Fruit fly (Drosophila melanogaster) whole organism, prepupa: ENCODE data around the gene CG42390.

ENCODE experiments used
- Blimp-1 ChIP-seq: fragments of 200-800 bp; sonication (Bioruptor generic); optimal IDR thresholded peaks from 3 replicates; lab custom pipeline; 2017; ENCODE audit warnings: missing biosample characterization, missing genetic modification characterization, mild to moderate bottlenecking, moderate library complexity, missing genetic modification reagents
- CG10669 ChIP-seq: fragments of 200-800 bp; sonication (Bioruptor generic); optimal IDR thresholded peaks from 3 replicates; lab custom pipeline; 2018; ENCODE audit warnings: missing biosample characterization, mild to moderate bottlenecking, missing genetic modification characterization, moderate library complexity
- CG11294 ChIP-seq: fragments of 200-800 bp; sonication (Bioruptor generic); IDR thresholded peaks from 2 replicates; pipeline ENCODE4 v1.3.6; 2022; ENCODE audit warnings: missing biosample characterization, missing genetic modification characterization
- CG11762 ChIP-seq: fragments of 200-800 bp; sonication (Bioruptor generic); optimal IDR thresholded peaks from 3 replicates; lab custom pipeline; 2016; ENCODE audit warnings: missing biosample characterization, missing genetic modification characterization; ENCODE audit not compliant: insufficient read depth
- CG11902 ChIP-seq: fragments of 200-800 bp; sonication (Bioruptor generic); optimal IDR thresholded peaks from 3 replicates; lab custom pipeline; 2016; ENCODE audit warnings: missing biosample characterization, missing genetic modification characterization
- CG15336 ChIP-seq: fragments of 200-800 bp; sonication (Bioruptor generic); IDR thresholded peaks from 2 replicates; pipeline ENCODE4 v1.3.6; 2022; ENCODE audit warnings: missing biosample characterization, missing genetic modification characterization
- CG1621 ChIP-seq: fragments of 200-800 bp; sonication (Bioruptor generic); optimal IDR thresholded peaks from 3 replicates; lab custom pipeline; 2018; ENCODE audit warnings: missing biosample characterization, mild to moderate bottlenecking, missing genetic modification characterization
- CG16779 ChIP-seq: fragments of 200-800 bp; sonication (Bioruptor generic); optimal IDR thresholded peaks from 3 replicates; lab custom pipeline; 2017; ENCODE audit warnings: missing biosample characterization, mild to moderate bottlenecking, missing genetic modification characterization
- CG3032 ChIP-seq: fragments of 200-800 bp; optimal IDR thresholded peaks from 2 replicates; lab custom pipeline; 2019; ENCODE audit warnings: missing biosample characterization, mild to moderate bottlenecking, missing genetic modification characterization, moderate library complexity
- CG31627 ChIP-seq: fragments of 200-800 bp; sonication (Bioruptor generic); optimal IDR thresholded peaks from 3 replicates; lab custom pipeline; 2016; ENCODE audit warnings: missing biosample characterization, missing genetic modification characterization
- CG34406 ChIP-seq: fragments of 200-800 bp; sonication (Bioruptor generic); optimal IDR thresholded peaks from 3 replicates; lab custom pipeline; 2016; ENCODE audit warnings: missing biosample characterization, missing genetic modification characterization
- CG3919 ChIP-seq: fragments of 200-800 bp; sonication (Bioruptor generic); optimal IDR thresholded peaks from 3 replicates; lab custom pipeline; 2016; ENCODE audit warnings: missing biosample characterization, missing genetic modification characterization
- CG4318 ChIP-seq: fragments of 200-800 bp; sonication (Bioruptor generic); optimal IDR thresholded peaks from 3 replicates; lab custom pipeline; 2017; ENCODE audit warnings: missing biosample characterization, mild to moderate bottlenecking, missing genetic modification characterization
- CG6163 ChIP-seq: fragments of 200-800 bp; sonication (Bioruptor generic); IDR thresholded peaks from 3 replicates; pipeline ENCODE4 v1.3.6; 2022; ENCODE audit warnings: missing biosample characterization, missing genetic modification characterization
- CG6276 ChIP-seq: fragments of 200-800 bp; sonication (Bioruptor generic); optimal IDR thresholded peaks from 2 replicates; lab custom pipeline; 2017; ENCODE audit warnings: missing biosample characterization, mild to moderate bottlenecking, missing genetic modification characterization
- CG6808 ChIP-seq: fragments of 200-800 bp; sonication (Bioruptor generic); optimal IDR thresholded peaks from 3 replicates; lab custom pipeline; 2017; ENCODE audit warnings: missing biosample characterization, missing genetic modification characterization, mild to moderate bottlenecking, moderate library complexity, missing genetic modification reagents
- CG6854 ChIP-seq: fragments of 200-800 bp; sonication (Bioruptor generic); optimal IDR thresholded peaks from 2 replicates; lab custom pipeline; 2017; ENCODE audit warnings: missing biosample characterization, mild to moderate bottlenecking, missing genetic modification characterization
- CG7368 ChIP-seq: fragments of 200-800 bp; sonication (Bioruptor generic); optimal IDR thresholded peaks from 3 replicates; lab custom pipeline; 2016; ENCODE audit warnings: missing biosample characterization, missing genetic modification characterization
- CG8119 ChIP-seq: fragments of 200-800 bp; sonication (Bioruptor generic); IDR thresholded peaks from 3 replicates; pipeline ENCODE4 v1.3.6; 2022; ENCODE audit warnings: missing biosample characterization, missing genetic modification characterization
- CG8319 ChIP-seq: fragments of 200-800 bp; sonication (Bioruptor generic); optimal IDR thresholded peaks from 3 replicates; lab custom pipeline; 2016; ENCODE audit warnings: missing biosample characterization, missing genetic modification characterization
- CG8632 ChIP-seq: fragments of 200-800 bp; sonication (Bioruptor generic); optimal IDR thresholded peaks from 3 replicates; lab custom pipeline; 2016; ENCODE audit warnings: missing biosample characterization, missing genetic modification characterization
- CG9139 ChIP-seq: fragments of 200-800 bp; sonication (Bioruptor generic); optimal IDR thresholded peaks from 3 replicates; lab custom pipeline; 2017; ENCODE audit warnings: missing biosample characterization, mild to moderate bottlenecking, missing genetic modification characterization
- Eip75B ChIP-seq: fragments of 200-800 bp; sonication (Bioruptor generic); optimal IDR thresholded peaks from 3 replicates; lab custom pipeline; 2016; ENCODE audit warnings: missing biosample characterization, missing genetic modification characterization
- Eip78C ChIP-seq: fragments of 200-800 bp; sonication (Bioruptor generic); peaks from one replicate; lab custom pipeline; 2016; ENCODE audit warnings: missing biosample characterization, missing genetic modification characterization
- Ets21C ChIP-seq: fragments of 200-800 bp; sonication (Bioruptor generic); optimal IDR thresholded peaks from 3 replicates; lab custom pipeline; 2016; ENCODE audit warnings: missing biosample characterization, missing genetic modification characterization
- Ets96B ChIP-seq: fragments of 200-800 bp; optimal IDR thresholded peaks from 2 replicates; lab custom pipeline; 2019; ENCODE audit warnings: missing biosample characterization, mild to moderate bottlenecking, missing genetic modification characterization, moderate library complexity
- Gug ChIP-seq: fragments of 200-800 bp; sonication (Bioruptor generic); IDR thresholded peaks from 2 replicates; pipeline ENCODE4 v1.3.6; 2022; ENCODE audit warnings: missing biosample characterization, missing genetic modification characterization
- Hr38 ChIP-seq: sonication (Bioruptor generic); optimal IDR thresholded peaks from 2 replicates; lab custom pipeline; 2016; ENCODE audit warnings: missing biosample characterization, missing genetic modification characterization
- Hr39 ChIP-seq: fragments of 200-800 bp; sonication (Bioruptor generic); optimal IDR thresholded peaks from 2 replicates; lab custom pipeline; 2016; ENCODE audit warnings: missing biosample characterization, missing genetic modification characterization
- Met ChIP-seq: fragments of 200-800 bp; sonication (Bioruptor generic); optimal IDR thresholded peaks from 3 replicates; lab custom pipeline; 2016; ENCODE audit warnings: missing biosample characterization, missing genetic modification characterization
- OdsH ChIP-seq: fragments of 200-800 bp; sonication (Bioruptor generic); optimal IDR thresholded peaks from 3 replicates; lab custom pipeline; 2016; ENCODE audit warnings: missing biosample characterization, missing genetic modification characterization
- Smox ChIP-seq: fragments of 200-800 bp; sonication (Bioruptor generic); optimal IDR thresholded peaks from 3 replicates; lab custom pipeline; 2016; ENCODE audit warnings: missing biosample characterization, missing genetic modification characterization
- Sox14 ChIP-seq: fragments of 200-800 bp; sonication (Bioruptor generic); optimal IDR thresholded peaks from 3 replicates; lab custom pipeline; 2016; ENCODE audit warnings: missing biosample characterization, missing genetic modification characterization
- Sox15 ChIP-seq: fragments of 200-800 bp; sonication (Bioruptor generic); optimal IDR thresholded peaks from 3 replicates; lab custom pipeline; 2016; ENCODE audit warnings: missing biosample characterization, missing genetic modification characterization
- acj6 ChIP-seq: fragments of 200-800 bp; sonication (Bioruptor generic); optimal IDR thresholded peaks from 3 replicates; lab custom pipeline; 2016; ENCODE audit warnings: missing biosample characterization, missing genetic modification characterization
- cyc ChIP-seq: fragments of 200-800 bp; sonication (Bioruptor generic); optimal IDR thresholded peaks from 3 replicates; lab custom pipeline; 2016; ENCODE audit warnings: missing biosample characterization, missing genetic modification characterization
- dac ChIP-seq: fragments of 200-800 bp; sonication (Bioruptor generic); optimal IDR thresholded peaks from 2 replicates; lab custom pipeline; 2017; ENCODE audit warnings: missing biosample characterization, mild to moderate bottlenecking, missing genetic modification characterization
- dsx ChIP-seq: fragments of 200-800 bp; optimal IDR thresholded peaks from 3 replicates; lab custom pipeline; 2019; ENCODE audit warnings: missing biosample characterization, mild to moderate bottlenecking, missing genetic modification characterization, moderate library complexity; ENCODE audit not compliant: poor library complexity, severe bottlenecking
- eg ChIP-seq: fragments of 200-800 bp; sonication (Bioruptor generic); IDR thresholded peaks from 3 replicates; pipeline ENCODE4 v1.3.6; 2022; ENCODE audit warnings: missing biosample characterization, missing genetic modification characterization
- esn ChIP-seq: fragments of 200-800 bp; sonication (Bioruptor generic); optimal IDR thresholded peaks from 2 replicates; lab custom pipeline; 2016; ENCODE audit warnings: missing biosample characterization, mild to moderate bottlenecking, missing genetic modification characterization, moderate library complexity
- fd59A ChIP-seq: fragments of 200-800 bp; sonication (Bioruptor generic); optimal IDR thresholded peaks from 2 replicates; lab custom pipeline; 2017; ENCODE audit warnings: missing biosample characterization, mild to moderate bottlenecking, missing genetic modification characterization, missing genetic modification reagents
- fd85E ChIP-seq: fragments of 200-800 bp; sonication (Bioruptor generic); optimal IDR thresholded peaks from 3 replicates; lab custom pipeline; 2016; ENCODE audit warnings: missing biosample characterization, missing genetic modification characterization
- lz ChIP-seq: fragments of 200-800 bp; sonication (Bioruptor generic); optimal IDR thresholded peaks from 3 replicates; lab custom pipeline; 2016; ENCODE audit warnings: missing biosample characterization, missing genetic modification characterization
- net ChIP-seq: fragments of 200-800 bp; sonication (Bioruptor generic); optimal IDR thresholded peaks from 3 replicates; lab custom pipeline; 2016; ENCODE audit warnings: missing biosample characterization, missing genetic modification characterization
- pdm3 ChIP-seq: fragments of 200-800 bp; sonication (Bioruptor generic); optimal IDR thresholded peaks from 3 replicates; lab custom pipeline; 2016; ENCODE audit warnings: missing biosample characterization, missing genetic modification characterization
- ss ChIP-seq, 2 experiments: fragments of 200-800 bp; sonication (Bioruptor generic); optimal IDR thresholded peaks; 2 replicates in 1 of 2; 3 replicates in 1 of 2; lab custom pipeline; 2017 to 2018; ENCODE audit warnings: mild to moderate bottlenecking in 2 of 2, missing biosample characterization in 2 of 2, missing genetic modification characterization in 2 of 2, moderate library complexity in 1 of 2
- svp ChIP-seq: fragments of 200-800 bp; sonication (Bioruptor generic); peaks from one replicate; lab custom pipeline; 2016; ENCODE audit warnings: missing biosample characterization, missing genetic modification characterization
- topi ChIP-seq: fragments of 200-800 bp; sonication (Bioruptor generic); optimal IDR thresholded peaks from 3 replicates; lab custom pipeline; 2016; ENCODE audit warnings: missing biosample characterization, missing genetic modification characterization
- vri ChIP-seq: fragments of 200-800 bp; sonication (Bioruptor generic); optimal IDR thresholded peaks from 3 replicates; lab custom pipeline; 2016; ENCODE audit warnings: missing biosample characterization, mild to moderate bottlenecking, missing genetic modification characterization

Gene CG42390

DNA sequence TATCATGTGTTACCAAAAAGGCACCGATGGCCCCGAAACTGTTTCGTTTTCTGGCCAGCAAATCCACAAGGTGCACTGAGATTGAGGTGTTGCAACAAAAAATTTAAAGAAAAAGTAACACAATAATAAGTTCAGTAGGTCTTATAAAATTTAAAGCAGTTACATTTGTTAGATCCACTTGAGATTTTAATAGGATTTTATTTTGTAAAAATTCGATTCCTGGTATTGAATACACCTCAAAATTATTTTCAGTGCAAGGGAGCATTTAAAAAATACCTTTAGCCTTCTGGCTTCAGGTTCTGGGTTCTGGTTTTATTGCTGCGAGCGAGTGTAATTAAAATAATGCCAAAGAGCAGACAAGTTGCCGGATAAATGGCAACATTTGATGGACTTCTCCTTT is 55.9 kb downstream of the CG42390 start (continued):
- TF ChIP-seq CG6276 (GFP tag; lab: Kevin White, UChicago), result no peak
- peak; percentile 22 for TF ChIP-seq net
- no peak for TF ChIP-seq CG16779
- peak; percentile 93 for TF ChIP-seq svp (GFP tag; lab: Kevin White, UChicago)
- TF ChIP-seq Eip78C (GFP tag; lab: Kevin White, UChicago), result peak; percentile 89
- peak; percentile 59 for TF ChIP-seq CG34406 (GFP tag; lab: Kevin White, UChicago)
- TF ChIP-seq CG6808, result peak; percentile 34
- TF ChIP-seq Sox15, result peak; percentile 11
- TF ChIP-seq CG8319 (GFP tag; lab: Kevin White, UChicago), result peak; percentile 25
- peak; percentile 86 for TF ChIP-seq Met
- TF ChIP-seq CG15336 (GFP tag; lab: Robert Waterston, UW), result peak; percentile 59
- peak; percentile 83 for TF ChIP-seq topi (GFP tag; lab: Kevin White, UChicago)
- TF ChIP-seq CG11902 (GFP tag; lab: Kevin White, UChicago), result peak; percentile 20
- no peak for TF ChIP-seq CG4318 (GFP tag; lab: Kevin White, UChicago)
- TF ChIP-seq OdsH (GFP tag; lab: Kevin White, UChicago), result peak; percentile 55
- TF ChIP-seq CG9139 (GFP tag; lab: Kevin White, UChicago), result no peak
- TF ChIP-seq CG10669 (GFP tag; lab: Kevin White, UChicago), result peak; percentile 52

DNA sequence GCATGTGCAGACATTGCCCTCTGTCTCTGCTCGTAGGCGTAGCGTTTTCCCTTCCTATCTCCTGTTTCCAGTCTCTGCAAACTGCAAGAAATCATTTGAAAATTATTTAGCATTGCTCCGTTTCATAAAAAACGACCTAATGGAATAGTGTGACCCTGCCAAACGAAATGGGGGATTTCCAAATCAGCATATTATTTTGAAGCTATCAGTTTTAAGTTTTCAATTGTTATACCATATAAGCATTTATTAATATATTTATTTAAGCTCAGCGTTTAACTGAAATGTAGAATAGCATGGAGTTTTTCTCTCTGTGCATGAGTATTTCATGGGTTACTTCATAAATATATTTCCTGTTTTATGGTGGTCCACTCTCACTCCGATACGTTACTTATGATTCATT is 62.4 kb downstream of the CG42390 start:
- no peak for TF ChIP-seq CG15336 (GFP tag; lab: Robert Waterston, UW)
- TF ChIP-seq lz (GFP tag; lab: Kevin White, UChicago), result no peak
- TF ChIP-seq fd59A, result no peak
- TF ChIP-seq CG6808, result peak; percentile 23
- peak; percentile 14 for TF ChIP-seq Ets96B (tag; lab: Kevin White, UChicago)
- no peak for TF ChIP-seq net
- TF ChIP-seq eg (GFP tag; lab: Robert Waterston, UW), result no peak
- no peak for TF ChIP-seq CG6854 (GFP tag; lab: Kevin White, UChicago)
- TF ChIP-seq Hr39 (GFP tag; lab: Kevin White, UChicago), result no peak
- no peak for TF ChIP-seq vri (GFP tag; lab: Kevin White, UChicago)
- no peak for TF ChIP-seq Ets21C (GFP tag; lab: Kevin White, UChicago)
- TF ChIP-seq CG16779, result no peak
- peak; percentile 11 for TF ChIP-seq topi (GFP tag; lab: Kevin White, UChicago)
- TF ChIP-seq CG7368 (GFP tag; lab: Kevin White, UChicago), result no peak
- TF ChIP-seq CG3032 (tag; lab: Kevin White, UChicago), result peak; percentile 10
- peak; percentile 10 for TF ChIP-seq Smox (GFP tag; lab: Kevin White, UChicago)
- no peak for TF ChIP-seq cyc (GFP tag; lab: Kevin White, UChicago)
- 0 out of 3 replicates have a peak, but pooled peaks have one; percentile 25 for TF ChIP-seq CG8119
- TF ChIP-seq Sox15, result no peak
- no peak for TF ChIP-seq Sox14 (GFP tag; lab: Kevin White, UChicago)
- no peak for TF ChIP-seq Blimp-1 (GFP tag; lab: Kevin White, UChicago)
- no peak for TF ChIP-seq dsx
- peak; percentile 23 for TF ChIP-seq pdm3 (GFP tag; lab: Kevin White, UChicago)
- no peak for TF ChIP-seq ss (GFP tag; optimal IDR thresholded peaks at IDR 0.05; lab: Kevin White, UChicago)
- TF ChIP-seq acj6, result peak; percentile 7
- no peak for TF ChIP-seq CG1621 (tag; lab: Kevin White, UChicago)
- no peak for TF ChIP-seq CG31627 (GFP tag; lab: Kevin White, UChicago)
- no peak for TF ChIP-seq CG3919 (GFP tag; lab: Kevin White, UChicago)
- no peak for TF ChIP-seq fd85E (GFP tag; lab: Kevin White, UChicago)
- TF ChIP-seq dac (GFP tag; lab: Kevin White, UChicago), result no peak
- no peak for TF ChIP-seq CG6163 (GFP tag; lab: Robert Waterston, UW)
- TF ChIP-seq CG10669 (GFP tag; lab: Kevin White, UChicago), result peak; percentile 11
- peak; percentile 45 for TF ChIP-seq OdsH (GFP tag; lab: Kevin White, UChicago)
- no peak for TF ChIP-seq Hr38 (GFP tag; lab: Kevin White, UChicago)
- TF ChIP-seq esn (GFP tag; lab: Kevin White, UChicago), result peak; percentile 31
- TF ChIP-seq CG9139 (GFP tag; lab: Kevin White, UChicago), result no peak
- TF ChIP-seq CG11762 (GFP tag; lab: Kevin White, UChicago), result no peak
- peak; percentile 2 for TF ChIP-seq CG34406 (GFP tag; lab: Kevin White, UChicago)
- TF ChIP-seq Gug (GFP tag; lab: Robert Waterston, UW), result no peak
- TF ChIP-seq svp (GFP tag; lab: Kevin White, UChicago), result peak; percentile 71
- no peak for TF ChIP-seq CG11294 (GFP tag; lab: Robert Waterston, UW)
- TF ChIP-seq Eip75B (GFP tag; lab: Kevin White, UChicago), result no peak
- no peak for TF ChIP-seq CG8632 (GFP tag; lab: Kevin White, UChicago)
